Worm (Caenorhabditis elegans): ENCODE data around the gene T04A8.18.

DNA sequence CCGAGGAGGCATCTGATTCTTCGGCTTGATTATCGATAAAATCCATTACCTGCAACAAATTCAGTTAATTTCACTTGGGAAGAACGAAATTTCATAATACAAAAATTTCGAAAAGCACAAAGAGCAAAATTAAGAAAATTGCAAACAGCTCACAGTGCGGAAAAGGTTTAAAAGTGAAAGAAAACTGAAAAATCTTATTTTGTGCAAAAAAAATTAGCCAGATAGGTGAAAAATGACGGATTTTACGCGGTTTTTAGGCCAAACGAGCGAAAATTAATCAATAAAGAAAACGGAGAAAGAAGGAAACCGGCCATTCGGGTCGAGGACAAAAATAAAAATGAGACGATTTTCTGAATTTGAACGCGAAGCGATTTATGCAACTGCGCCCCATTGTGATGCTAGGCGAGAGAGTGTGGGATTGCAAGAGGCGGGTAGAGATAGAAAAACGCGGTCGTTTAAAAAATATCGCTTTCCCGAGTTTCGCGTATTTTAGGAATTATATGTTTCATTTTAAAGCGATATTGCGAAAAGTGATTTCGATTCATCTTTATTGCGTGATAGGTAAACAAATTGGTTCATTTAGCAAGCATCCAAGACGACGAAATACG is 11.7 kb downstream of the T04A8.18 start, which contains the start of gene emb-5:
- TF ChIP-seq nhr-76 (tag; optimal IDR thresholded peaks at IDR 0.05) (no peak), nhr-12 (tag; optimal IDR thresholded peaks at IDR 0.05) (no peak), lsy-2 (tag; optimal IDR thresholded peaks at IDR 0.05) (no peak), elt-3 (tag; optimal IDR thresholded peaks at IDR 0.05) (no peak), snpc-4 (tag; optimal IDR thresholded peaks at IDR 0.05) (no peak), unc-62 (GFP tag; optimal IDR thresholded peaks at IDR 0.05) (no peak), hlh-1 (tag; optimal IDR thresholded peaks at IDR 0.05) (no peak), lin-13 (tag; optimal IDR thresholded peaks at IDR 0.05) (peak; percentile 81), ztf-11 (tag; optimal IDR thresholded peaks at IDR 0.05) (no peak), mep-1 (tag; optimal IDR thresholded peaks at IDR 0.05) (no peak), pha-4 (tag; optimal IDR thresholded peaks at IDR 0.05) (peak; percentile 42), blmp-1 (tag; optimal IDR thresholded peaks at IDR 0.05) (no peak)

Data from whole organism, mixed stage, embryonic.